Worm (Caenorhabditis elegans): Measurements from ENCODE around the gene C16C10.2.

C16C10.2 gene

DNA sequence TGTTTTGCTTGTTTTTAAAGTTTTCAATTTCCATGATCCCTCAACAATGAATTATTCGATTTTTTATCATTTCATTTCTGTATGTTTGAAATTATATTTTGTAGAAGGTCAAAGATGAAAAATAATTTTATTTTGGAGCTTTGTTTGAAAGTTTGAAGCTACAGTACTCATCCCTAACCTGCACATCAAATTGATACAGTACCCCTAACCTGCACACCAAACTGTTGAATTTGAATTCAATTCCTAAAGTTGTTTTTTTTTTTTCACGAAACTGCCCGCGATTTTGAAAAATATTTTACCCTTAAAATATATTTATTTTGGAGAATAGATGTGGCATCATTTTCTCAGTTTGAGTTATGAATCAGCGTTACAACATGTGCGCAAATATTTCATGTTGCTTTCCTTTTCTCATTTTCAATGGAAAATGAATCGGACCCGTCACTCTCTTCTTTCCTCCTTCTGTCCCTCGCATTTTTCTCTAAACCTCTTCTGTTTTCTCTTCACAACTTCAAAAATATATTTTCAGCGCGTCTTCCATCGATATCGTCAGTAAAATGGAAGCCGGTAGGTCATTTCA, 27.4 kb upstream of the C16C10.2 start, which contains the start of gene R74.8:
Gene R74.8, plus strand, starts transcription at position 527 of the 577 bp plus-strand sequence.
- TF ChIP-seq lin-39 (tag; optimal IDR thresholded peaks at IDR 0.05) = no peak
- TF ChIP-seq nfya-1 (tag; optimal IDR thresholded peaks at IDR 0.05; ENCODE audit: insufficient read depth) = peak; percentile 11

DNA sequence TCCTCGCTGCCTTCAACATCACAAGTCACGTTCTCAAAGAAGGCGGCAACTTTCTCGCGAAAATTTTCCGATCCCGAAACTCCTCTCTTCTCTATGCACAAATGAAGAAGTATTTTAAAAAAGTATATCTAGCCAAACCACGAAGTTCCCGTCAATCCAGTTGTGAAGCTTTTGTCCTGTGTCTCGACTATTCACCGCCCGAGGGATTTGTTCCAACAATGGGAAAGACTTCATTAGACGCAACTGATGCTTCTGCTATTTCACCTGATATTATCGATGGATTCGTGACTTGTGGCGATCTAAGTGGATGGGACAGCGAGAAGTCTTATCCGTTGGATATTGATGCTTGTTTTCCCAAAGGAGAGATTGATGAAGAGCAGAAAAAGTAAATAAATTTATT, 26.5 kb upstream of the C16C10.2 start:
- no peak for TF ChIP-seq unc-62 (GFP tag; optimal IDR thresholded peaks at IDR 0.05)
- TF ChIP-seq skn-1 (tag; optimal IDR thresholded peaks at IDR 0.05) = no peak
- TF ChIP-seq lin-15B (tag; optimal IDR thresholded peaks at IDR 0.05) = no peak
- TF ChIP-seq ceh-9 (tag; optimal IDR thresholded peaks at IDR 0.05) = no peak
- no peak for TF ChIP-seq elt-1 (tag; optimal IDR thresholded peaks at IDR 0.05)
- TF ChIP-seq tbx-2 (tag; optimal IDR thresholded peaks at IDR 0.05) = no peak
- TF ChIP-seq nhr-77 (tag; optimal IDR thresholded peaks at IDR 0.05) = no peak
- TF ChIP-seq elt-3 (tag; optimal IDR thresholded peaks at IDR 0.05) = no peak
- TF ChIP-seq unc-39 (tag; optimal IDR thresholded peaks at IDR 0.05) = no peak
- TF ChIP-seq nhr-43 (tag; optimal IDR thresholded peaks at IDR 0.05; ENCODE audit: poor library complexity, severe bottlenecking) = no peak
- no peak for TF ChIP-seq sea-2 (GFP tag; optimal IDR thresholded peaks at IDR 0.05)
- TF ChIP-seq jun-1 (tag; optimal IDR thresholded peaks at IDR 0.05) = no peak

DNA sequence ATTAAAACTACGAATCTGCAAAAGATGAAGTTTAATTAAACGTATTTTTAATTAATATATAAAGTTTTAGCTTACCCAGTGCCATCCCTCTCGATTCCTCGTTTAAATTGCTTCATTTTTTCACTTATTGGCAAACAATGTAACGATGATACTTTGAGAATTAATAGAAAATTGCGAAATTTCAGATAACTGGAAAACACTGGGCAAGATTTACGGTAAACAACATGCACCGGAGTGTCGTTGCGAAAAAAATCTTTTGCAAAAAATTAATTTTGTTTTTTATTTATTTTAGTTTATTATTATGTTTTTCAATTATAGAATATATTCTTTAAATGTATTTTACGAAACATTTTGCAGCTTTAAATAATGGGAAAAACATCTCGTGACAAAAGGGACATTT, 25.6 kb upstream of the C16C10.2 start, which contains the start of the genes pelo-1 and R74.7:
Gene pelo-1, minus strand, starts transcription at position 151 of the 400 bp plus-strand sequence.
Gene R74.7, plus strand, starts transcription at position 358 of the 400 bp plus-strand sequence.
- TF ChIP-seq hmg-11 (tag; optimal IDR thresholded peaks at IDR 0.05) (no peak), tbx-2 (tag; optimal IDR thresholded peaks at IDR 0.05) (no peak), ceh-82 (tag; optimal IDR thresholded peaks at IDR 0.05) (no peak), ZK546.5 (tag; optimal IDR thresholded peaks at IDR 0.05) (no peak), nhr-43 (tag; optimal IDR thresholded peaks at IDR 0.05; ENCODE audit: poor library complexity, severe bottlenecking) (no peak), ztf-11 (tag; optimal IDR thresholded peaks at IDR 0.05) (no peak), nfya-1 (tag; optimal IDR thresholded peaks at IDR 0.05; ENCODE audit: insufficient read depth) (peak; percentile 43), R02D3.7 (tag; optimal IDR thresholded peaks at IDR 0.05) (peak; percentile 88), snpc-4 (tag; optimal IDR thresholded peaks at IDR 0.05) (no peak), unc-62 (GFP tag; optimal IDR thresholded peaks at IDR 0.05) (no peak), fkh-2 (tag; optimal IDR thresholded peaks at IDR 0.05) (no peak), nhr-23 (tag; optimal IDR thresholded peaks at IDR 0.05) (no peak), pha-4 (tag; optimal IDR thresholded peaks at IDR 0.05) (peak; percentile 64), elt-2 (tag; optimal IDR thresholded peaks at IDR 0.05) (no peak), jun-1 (tag; optimal IDR thresholded peaks at IDR 0.05) (no peak), lin-15B (tag; optimal IDR thresholded peaks at IDR 0.05) (peak; percentile 48)

DNA sequence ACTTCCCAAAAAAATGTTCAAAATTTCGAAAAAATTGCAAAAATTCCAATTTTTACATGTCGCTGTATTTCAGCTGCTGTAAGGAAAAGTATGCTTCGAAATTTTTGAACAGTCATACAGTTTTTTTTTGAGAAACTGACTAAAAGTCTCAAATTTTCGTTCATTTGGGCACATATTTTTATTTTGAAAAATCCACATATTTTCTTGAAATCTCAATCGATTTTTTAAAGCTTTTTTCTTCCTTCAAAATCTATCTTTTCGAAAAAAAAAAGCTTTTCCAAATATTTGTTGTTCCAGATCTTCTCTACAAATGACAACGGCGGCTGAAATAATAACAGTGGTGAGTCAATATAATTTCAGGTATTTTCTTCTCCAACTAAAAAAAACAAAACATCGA, 18.5 kb upstream of the C16C10.2 start, which contains the start of gene asd-1:
Gene asd-1, plus strand, starts transcription at position 298 of the 397 bp plus-strand sequence.
- TF ChIP-seq lin-15B (tag; optimal IDR thresholded peaks at IDR 0.05) = no peak
- no peak for TF ChIP-seq mml-1 (tag; optimal IDR thresholded peaks at IDR 0.05)
- TF ChIP-seq ama-1 (optimal IDR thresholded peaks at IDR 0.05) = no peak
- TF ChIP-seq nhr-25 (tag; optimal IDR thresholded peaks at IDR 0.05) = no peak
- TF ChIP-seq elt-1 (tag; optimal IDR thresholded peaks at IDR 0.05) = no peak

DNA sequence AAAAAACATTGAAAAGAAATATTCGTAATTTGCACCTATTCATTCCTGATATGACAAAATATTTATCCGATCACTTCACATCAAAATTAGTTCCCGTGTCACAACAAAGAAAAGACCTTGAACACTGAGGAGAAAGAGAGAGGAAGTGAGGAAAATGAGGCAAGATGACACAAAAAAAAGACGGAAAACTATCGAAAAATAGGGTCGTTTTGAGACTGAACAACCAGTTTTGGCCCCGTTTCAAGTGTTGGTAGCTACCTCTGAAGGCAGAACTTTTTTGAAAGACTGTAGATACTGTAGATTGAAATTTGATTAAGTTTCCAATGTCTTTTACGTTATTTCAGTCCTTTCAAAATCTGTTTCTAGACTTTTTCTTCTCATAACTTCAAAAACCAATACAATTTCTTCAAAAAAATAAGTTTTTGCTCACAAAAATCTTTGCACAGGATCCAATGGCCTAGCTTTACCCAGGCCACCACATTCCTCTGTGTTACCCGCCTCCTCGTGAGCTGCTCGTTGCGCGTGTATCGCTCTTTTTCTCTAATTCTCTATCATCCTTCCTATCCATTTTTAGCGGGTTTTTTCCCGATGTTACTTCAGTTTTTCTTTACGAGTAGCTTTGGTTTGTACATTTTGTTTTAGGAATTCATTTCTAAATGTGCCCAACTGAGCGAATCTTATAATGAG, 18.0 kb upstream of the C16C10.2 start:
- TF ChIP-seq ZK546.5 (tag; optimal IDR thresholded peaks at IDR 0.05) (no peak), snpc-4 (tag; optimal IDR thresholded peaks at IDR 0.05) (peak; percentile 46), fkh-10 (GFP tag; optimal IDR thresholded peaks at IDR 0.05) (peak; percentile 6), nfya-1 (tag; optimal IDR thresholded peaks at IDR 0.05; ENCODE audit: insufficient read depth) (peak; percentile 84), skn-1 (tag; optimal IDR thresholded peaks at IDR 0.05) (peak; percentile 21), unc-39 (tag; optimal IDR thresholded peaks at IDR 0.05) (no peak), nhr-237 (tag; optimal IDR thresholded peaks at IDR 0.05) (no peak), ztf-11 (tag; optimal IDR thresholded peaks at IDR 0.05) (no peak), ztf-4 (tag; optimal IDR thresholded peaks at IDR 0.05) (no peak), nhr-12 (tag; optimal IDR thresholded peaks at IDR 0.05) (no peak), nhr-23 (tag; optimal IDR thresholded peaks at IDR 0.05) (no peak), lin-39 (tag; optimal IDR thresholded peaks at IDR 0.05) (peak; percentile 60), lsy-12 (tag; optimal IDR thresholded peaks at IDR 0.05) (no peak), pqm-1 (tag; optimal IDR thresholded peaks at IDR 0.05) (no peak), mdl-1 (tag; optimal IDR thresholded peaks at IDR 0.05) (peak; percentile 85), sea-2 (GFP tag; optimal IDR thresholded peaks at IDR 0.05) (no peak), R02D3.7 (tag; optimal IDR thresholded peaks at IDR 0.05) (peak; percentile 22), nhr-25 (tag; optimal IDR thresholded peaks at IDR 0.05) (peak; percentile 58), egl-5 (tag; optimal IDR thresholded peaks at IDR 0.05) (peak; percentile 20), pha-4 (tag; optimal IDR thresholded peaks at IDR 0.05) (peak; percentile 73), mml-1 (tag; optimal IDR thresholded peaks at IDR 0.05) (no peak), lin-15B (tag; optimal IDR thresholded peaks at IDR 0.05) (peak; percentile 75), nhr-67 (tag; optimal IDR thresholded peaks at IDR 0.05) (no peak)
